In genomic region chrX:8101479-8102198, dm6 we compare ENCODE assay signal across 5 fruit fly cellular contexts.
TF ChIP-seq lines count a peak whose summit lies in the region.

Gene CG2258 (minus strand): TSS chrX:8102095.

- TF ChIP-seq CTCF in whole organism, embryonic (GFP tag; optimal IDR thresholded peaks at IDR 0.05; lab: Kevin White, UChicago) = peak; percentile 7

TF ChIP-seq in whole organism, adult, 20 proteins besides CTCF, POLR2A, EP300 and RAD21 (continues in another document):
- TF ChIP-seq ovo (GFP tag; optimal IDR thresholded peaks at IDR 0.05; lab: Kevin White, UChicago) = peak; percentile 82
- peak; percentile 93 for TF ChIP-seq CG12768 (GFP tag; optimal IDR thresholded peaks at IDR 0.05; lab: Kevin White, UChicago)
- peak; percentile 89 for TF ChIP-seq Mnt (GFP tag; optimal IDR thresholded peaks at IDR 0.05; lab: Kevin White, UChicago)
- TF ChIP-seq CG5204 (GFP tag; optimal IDR thresholded peaks at IDR 0.05; lab: Kevin White, UChicago) = peak; percentile 87
- TF ChIP-seq pad (GFP tag; optimal IDR thresholded peaks at IDR 0.05; lab: Kevin White, UChicago) = peak; percentile 90
- peak; percentile 89 for TF ChIP-seq toe (GFP tag; optimal IDR thresholded peaks at IDR 0.05; lab: Kevin White, UChicago)
- TF ChIP-seq Crg-1 (GFP tag; optimal IDR thresholded peaks at IDR 0.05; lab: Kevin White, UChicago) = peak; percentile 91
- TF ChIP-seq CG11617 (GFP tag; optimal IDR thresholded peaks at IDR 0.05; lab: Kevin White, UChicago) = peak; percentile 88
- TF ChIP-seq CG1620 (GFP tag; optimal IDR thresholded peaks at IDR 0.05; lab: Kevin White, UChicago) = peak; percentile 88
- TF ChIP-seq bab1 (GFP tag; optimal IDR thresholded peaks at IDR 0.05; lab: Kevin White, UChicago) = peak; percentile 97
- peak; percentile 71 for TF ChIP-seq tj (GFP tag; optimal IDR thresholded peaks at IDR 0.05; lab: Kevin White, UChicago)
- no peak for TF ChIP-seq cnc (optimal IDR thresholded peaks at IDR 0.05; lab: Kevin White, UChicago)
- TF ChIP-seq CG7045 (GFP tag; optimal IDR thresholded peaks at IDR 0.05; lab: Kevin White, UChicago) = peak; percentile 92
- peak; percentile 59 for TF ChIP-seq cic (GFP tag; optimal IDR thresholded peaks at IDR 0.05; lab: Kevin White, UChicago)
- TF ChIP-seq CG33017 (tag; optimal IDR thresholded peaks at IDR 0.05; lab: Kevin White, UChicago) = peak; percentile 97
- TF ChIP-seq CG14711 (tag; optimal IDR thresholded peaks at IDR 0.05; lab: Kevin White, UChicago) = peak; percentile 95
- TF ChIP-seq kay (GFP tag; lab: Kevin White, UChicago; ENCODE audit: borderline replicate concordance) = no peak
- TF ChIP-seq CG7101 (tag; optimal IDR thresholded peaks at IDR 0.05; lab: Kevin White, UChicago) = peak; percentile 98

TF ChIP-seq in whole organism, embryonic, 481 proteins besides CTCF, POLR2A, EP300 and RAD21 (continues in another document):
- TF ChIP-seq Gug (GFP tag; IDR thresholded peaks at IDR 0.05; lab: Robert Waterston, UW) (peak; percentile 85), nau (GFP tag; optimal IDR thresholded peaks at IDR 0.05; lab: Kevin White, UChicago) (peak; percentile 79), crp (GFP tag; optimal IDR thresholded peaks at IDR 0.05; lab: Kevin White, UChicago) (peak in 1 of 2 experiments; percentile 12), CG8290 (GFP tag; optimal IDR thresholded peaks at IDR 0.05; lab: Kevin White, UChicago) (no peak), CG8290 (tag; optimal IDR thresholded peaks at IDR 0.05; lab: Kevin White, UChicago) (peak; percentile 16 to 87), kay (GFP tag; optimal IDR thresholded peaks at IDR 0.05; lab: Kevin White, UChicago) (no peak), Hand (GFP tag; optimal IDR thresholded peaks at IDR 0.05; lab: Kevin White, UChicago) (peak; percentile 66), CG4424 (GFP tag; optimal IDR thresholded peaks at IDR 0.05; lab: Kevin White, UChicago) (peak; percentile 87), CG18011 (GFP tag; optimal IDR thresholded peaks at IDR 0.05; lab: Kevin White, UChicago) (peak; percentile 27), CG31365 (tag; optimal IDR thresholded peaks at IDR 0.05; lab: Kevin White, UChicago) (peak; percentile 53), E2f1 (GFP tag; IDR thresholded peaks at IDR 0.05; lab: Robert Waterston, UW) (peak; percentile 84), NC2β (GFP tag; optimal IDR thresholded peaks at IDR 0.05; lab: Kevin White, UChicago) (peak; percentile 39), CG17361 (GFP tag; IDR thresholded peaks at IDR 0.05; lab: Robert Waterston, UW) (peak; percentile 84), pita (GFP tag; optimal IDR thresholded peaks at IDR 0.05; lab: Kevin White, UChicago) (no peak), Dad (GFP tag; optimal IDR thresholded peaks at IDR 0.05; lab: Kevin White, UChicago) (no peak), CG10543 (GFP tag; optimal IDR thresholded peaks at IDR 0.05; lab: Kevin White, UChicago) (peak; percentile 81), tna (GFP tag; IDR thresholded peaks at IDR 0.05; lab: Robert Waterston, UW; ENCODE audit: partially characterized antibody) (0 out of 2 replicates have a peak, but pooled peaks have one; percentile 16), CG8765 (GFP tag; IDR thresholded peaks at IDR 0.05; lab: Robert Waterston, UW) (peak; percentile 69; the same call in 1 of the 2 replicates)

TF ChIP-seq in whole organism, prepupa, 60 proteins besides CTCF, POLR2A, EP300 and RAD21 (continues in another document):
- TF ChIP-seq fd59A (GFP tag; optimal IDR thresholded peaks at IDR 0.05; lab: Kevin White, UChicago) (peak; percentile 85), salr (GFP tag; optimal IDR thresholded peaks at IDR 0.05; lab: Kevin White, UChicago) (peak; percentile 82 to 88), CG3919 (GFP tag; optimal IDR thresholded peaks at IDR 0.05; lab: Kevin White, UChicago) (peak; percentile 92), CG9139 (GFP tag; optimal IDR thresholded peaks at IDR 0.05; lab: Kevin White, UChicago) (peak; percentile 75), CG6854 (GFP tag; optimal IDR thresholded peaks at IDR 0.05; lab: Kevin White, UChicago) (no peak), Eip78C (GFP tag; lab: Kevin White, UChicago) (peak; percentile 97), OdsH (GFP tag; optimal IDR thresholded peaks at IDR 0.05; lab: Kevin White, UChicago) (peak; percentile 94), Sox15 (GFP tag; optimal IDR thresholded peaks at IDR 0.05; lab: Kevin White, UChicago) (peak; percentile 74), CG15336 (GFP tag; IDR thresholded peaks at IDR 0.05; lab: Robert Waterston, UW) (peak; percentile 97), CG6276 (GFP tag; optimal IDR thresholded peaks at IDR 0.05; lab: Kevin White, UChicago) (peak; percentile 92), lz (GFP tag; optimal IDR thresholded peaks at IDR 0.05; lab: Kevin White, UChicago) (peak; percentile 74), eg (GFP tag; IDR thresholded peaks at IDR 0.05; lab: Robert Waterston, UW) (peak; percentile 98), Met (GFP tag; optimal IDR thresholded peaks at IDR 0.05; lab: Kevin White, UChicago) (peak; percentile 82), svp (GFP tag; lab: Kevin White, UChicago) (peak; percentile 89), dac (GFP tag; optimal IDR thresholded peaks at IDR 0.05; lab: Kevin White, UChicago) (peak; percentile 86), CG10631 (GFP tag; optimal IDR thresholded peaks at IDR 0.05; lab: Kevin White, UChicago) (peak; percentile 91), cyc (GFP tag; optimal IDR thresholded peaks at IDR 0.05; lab: Kevin White, UChicago) (peak; percentile 75), Blimp-1 (GFP tag; optimal IDR thresholded peaks at IDR 0.05; lab: Kevin White, UChicago) (peak; percentile 24), CG11762 (GFP tag; optimal IDR thresholded peaks at IDR 0.05; lab: Kevin White, UChicago; ENCODE audit: insufficient read depth) (peak; percentile 72)

TF ChIP-seq in whole organism, pupa, 21 proteins besides CTCF, POLR2A, EP300 and RAD21:
- TF ChIP-seq CG4496 (GFP tag; IDR thresholded peaks at IDR 0.05; lab: Robert Waterston, UW) (peak; percentile 98), CG14655 (GFP tag; optimal IDR thresholded peaks at IDR 0.05; lab: Kevin White, UChicago) (peak; percentile 93), CG13204 (GFP tag; optimal IDR thresholded peaks at IDR 0.05; lab: Kevin White, UChicago) (peak; percentile 73), CG9948 (tag; optimal IDR thresholded peaks at IDR 0.05; lab: Kevin White, UChicago) (peak; percentile 88), CG32121 (GFP tag; IDR thresholded peaks at IDR 0.05; lab: Robert Waterston, UW) (peak; percentile 97), CG34367 (tag; optimal IDR thresholded peaks at IDR 0.05; lab: Kevin White, UChicago) (peak; percentile 87), gl (tag; optimal IDR thresholded peaks at IDR 0.05; lab: Kevin White, UChicago) (peak; percentile 70), Snoo (tag; optimal IDR thresholded peaks at IDR 0.05; lab: Kevin White, UChicago) (peak; percentile 40), CG17806 (tag; optimal IDR thresholded peaks at IDR 0.05; lab: Kevin White, UChicago) (peak; percentile 89), CG12605 (GFP tag; IDR thresholded peaks at IDR 0.05; lab: Robert Waterston, UW) (peak; percentile 96), CG15710 (tag; optimal IDR thresholded peaks at IDR 0.05; lab: Kevin White, UChicago) (peak; percentile 91), fd96Ca (GFP tag; IDR thresholded peaks at IDR 0.05; lab: Robert Waterston, UW) (peak; percentile 96), Ets98B (GFP tag; IDR thresholded peaks at IDR 0.05; lab: Robert Waterston, UW) (peak; percentile 97), Pif1B (GFP tag; optimal IDR thresholded peaks at IDR 0.05; lab: Kevin White, UChicago) (peak; percentile 91), CG8159 (tag; optimal IDR thresholded peaks at IDR 0.05; lab: Kevin White, UChicago) (peak; percentile 88), CG10348 (GFP tag; IDR thresholded peaks at IDR 0.05; lab: Robert Waterston, UW) (peak; percentile 73; the same call in 1 of the 2 replicates), EcR (GFP tag; optimal IDR thresholded peaks at IDR 0.05; lab: Kevin White, UChicago) (no peak), CG8301 (tag; optimal IDR thresholded peaks at IDR 0.05; lab: Kevin White, UChicago) (peak; percentile 91), Pif1A (GFP tag; optimal IDR thresholded peaks at IDR 0.05; lab: Kevin White, UChicago) (peak; percentile 88), D1 (tag; optimal IDR thresholded peaks at IDR 0.05; lab: Kevin White, UChicago) (peak; percentile 37), rn (GFP tag; IDR thresholded peaks at IDR 0.05; lab: Robert Waterston, UW) (peak; percentile 91)

TF ChIP-seq in whole organism, wandering third instar larva, 38 proteins besides CTCF, POLR2A, EP300 and RAD21 (continues in another document):
- TF ChIP-seq Abd-B (GFP tag; optimal IDR thresholded peaks at IDR 0.05; lab: Kevin White, UChicago) = no peak
- TF ChIP-seq Hnf4 (GFP tag; optimal IDR thresholded peaks at IDR 0.05; lab: Kevin White, UChicago) = peak; percentile 72
- peak; percentile 74 for TF ChIP-seq OdsH (GFP tag; optimal IDR thresholded peaks at IDR 0.05; lab: Kevin White, UChicago)
- peak; percentile 46 for TF ChIP-seq dmrt93B (GFP tag; optimal IDR thresholded peaks at IDR 0.05; lab: Kevin White, UChicago)
- TF ChIP-seq ey (GFP tag; optimal IDR thresholded peaks at IDR 0.05; lab: Kevin White, UChicago) = peak; percentile 61
- peak; percentile 17 for TF ChIP-seq CG32264 (GFP tag; optimal IDR thresholded peaks at IDR 0.05; lab: Kevin White, UChicago)
- TF ChIP-seq foxo (GFP tag; optimal IDR thresholded peaks at IDR 0.05; lab: Kevin White, UChicago) = peak in 1 of 2 experiments; percentile 65
- TF ChIP-seq br (GFP tag; optimal IDR thresholded peaks at IDR 0.05; lab: Kevin White, UChicago) = peak; percentile 71
- no peak for TF ChIP-seq GATAd (GFP tag; optimal IDR thresholded peaks at IDR 0.05; lab: Kevin White, UChicago)
- no peak for TF ChIP-seq tai (GFP tag; optimal IDR thresholded peaks at IDR 0.05; lab: Kevin White, UChicago)
- TF ChIP-seq Rel (GFP tag; optimal IDR thresholded peaks at IDR 0.05; lab: Kevin White, UChicago) = no peak
- peak; percentile 39 for TF ChIP-seq Rel (tag; optimal IDR thresholded peaks at IDR 0.05; lab: Kevin White, UChicago)
- TF ChIP-seq Sp1 (GFP tag; optimal IDR thresholded peaks at IDR 0.05; lab: Kevin White, UChicago) = peak; percentile 75
- TF ChIP-seq sv (GFP tag; optimal IDR thresholded peaks at IDR 0.05; lab: Kevin White, UChicago) = no peak
- TF ChIP-seq sage (GFP tag; optimal IDR thresholded peaks at IDR 0.05; lab: Kevin White, UChicago) = peak; percentile 39
- TF ChIP-seq psq (GFP tag; optimal IDR thresholded peaks at IDR 0.05; lab: Kevin White, UChicago) = peak; percentile 65
- peak; percentile 37 for TF ChIP-seq Jra (GFP tag; optimal IDR thresholded peaks at IDR 0.05; lab: Kevin White, UChicago)
- peak; percentile 69 for TF ChIP-seq woc (GFP tag; optimal IDR thresholded peaks at IDR 0.05; lab: Kevin White, UChicago)
- no peak for TF ChIP-seq Hr78 (GFP tag; optimal IDR thresholded peaks at IDR 0.05; lab: Kevin White, UChicago)
- TF ChIP-seq N (GFP tag; optimal IDR thresholded peaks at IDR 0.05; lab: Kevin White, UChicago) = no peak
- peak; percentile 59 for TF ChIP-seq fru (GFP tag; optimal IDR thresholded peaks at IDR 0.05; lab: Kevin White, UChicago)
- TF ChIP-seq CrebA (GFP tag; optimal IDR thresholded peaks at IDR 0.05; lab: Kevin White, UChicago; ENCODE audit: borderline replicate concordance) = no peak
- TF ChIP-seq Dfd (GFP tag; optimal IDR thresholded peaks at IDR 0.05; lab: Kevin White, UChicago) = no peak
- peak; percentile 73 for TF ChIP-seq HLH106 (tag; optimal IDR thresholded peaks at IDR 0.05; lab: Kevin White, UChicago)
